Worm (Caenorhabditis elegans) whole organism, midembryonic: Measurements from ENCODE around the gene F36H9.10.

Experiments used
- T22C8.4 ChIP-seq: fragments of 200-800 bp; sonication (Bioruptor generic); IDR thresholded peaks from 2 replicates; pipeline ENCODE4 v1.3.6; 2022; ENCODE audit warnings: missing genetic modification characterization, missing compliant biosample characterization
- cog-1 ChIP-seq: sonication (generic microtip); optimal IDR thresholded peaks from 2 replicates; lab custom pipeline; 2016; ENCODE audit warnings: missing genetic modification characterization, missing compliant biosample characterization
- flt-1 ChIP-seq: fragments of 200-800 bp; sonication (Bioruptor generic); IDR thresholded peaks from 2 replicates; pipeline ENCODE4 v1.3.6; 2022; ENCODE audit warnings: missing genetic modification characterization, missing compliant biosample characterization
- klf-2 ChIP-seq: fragments of 200-800 bp; sonication (Bioruptor generic); conservative IDR thresholded peaks from 2 replicates; pipeline ENCODE4 v1.3.6; 2022; ENCODE audit warnings: missing genetic modification reagents, missing genetic modification characterization, missing compliant biosample characterization
- med-1 ChIP-seq: sonication (generic microtip); optimal IDR thresholded peaks from 2 replicates; lab custom pipeline; 2017; ENCODE audit warnings: missing genetic modification characterization, mild to moderate bottlenecking, missing compliant biosample characterization, antibody characterized with exemption, missing genetic modification reagents; ENCODE audit not compliant: insufficient read depth
- ref-1 ChIP-seq: fragments of 200-800 bp; sonication (Bioruptor generic); conservative IDR thresholded peaks from 2 replicates; pipeline ENCODE4 v1.3.6; 2022; ENCODE audit warnings: missing genetic modification reagents, missing genetic modification characterization, missing compliant biosample characterization
- tab-1 ChIP-seq: fragments of 200-800 bp; sonication (Bioruptor generic); IDR thresholded peaks from 2 replicates; pipeline ENCODE4 v1.3.6; 2022; ENCODE audit warnings: missing genetic modification characterization, missing compliant biosample characterization
- ztf-23 ChIP-seq: fragments of 200-800 bp; sonication (Bioruptor generic); IDR thresholded peaks from 2 replicates; pipeline ENCODE4 v1.3.6; 2022; ENCODE audit warnings: missing genetic modification reagents, missing genetic modification characterization, missing compliant biosample characterization
- ztf-29 ChIP-seq: fragments of 200-800 bp; sonication (Bioruptor generic); IDR thresholded peaks from 2 replicates; pipeline ENCODE4 v1.3.6; 2022; ENCODE audit warnings: missing genetic modification reagents, missing genetic modification characterization, missing compliant biosample characterization

F36H9.10 gene

ce11 chrV:1797900-1798299 lies at the start of gene F36H9.10:
Gene F36H9.10 (plus strand): TSS chrV:1798200.
- TF ChIP-seq tab-1, result no peak
- TF ChIP-seq ztf-29 (GFP tag; lab: Robert Waterston, UW), result no peak
- TF ChIP-seq klf-2 (GFP tag; lab: Robert Waterston, UW), result no peak
- no peak for TF ChIP-seq ztf-23 (GFP tag; lab: Robert Waterston, UW)
- TF ChIP-seq flt-1 (GFP tag; lab: Robert Waterston, UW), result no peak
- no peak for TF ChIP-seq cog-1 (tag; lab: Kevin White, UChicago)
- no peak for TF ChIP-seq med-1
- TF ChIP-seq T22C8.4 (GFP tag; lab: Robert Waterston, UW), result no peak
- TF ChIP-seq ref-1 (GFP tag; lab: Robert Waterston, UW), result no peak

ce11 chrV:1749053-1749452 lies 48.9 kb upstream of the F36H9.10 start, which contains the start of gene ZK697.8:
Gene ZK697.8 (minus strand): TSS chrV:1749153.
- TF ChIP-seq ref-1 (GFP tag; lab: Robert Waterston, UW), result no peak
- no peak for TF ChIP-seq ztf-23 (GFP tag; lab: Robert Waterston, UW)
- no peak for TF ChIP-seq ztf-29 (GFP tag; lab: Robert Waterston, UW)
- TF ChIP-seq T22C8.4 (GFP tag; lab: Robert Waterston, UW), result no peak

- TF ChIP-seq med-1 (no peak), cog-1 (tag; lab: Kevin White, UChicago) (no peak), tab-1 (no peak), T22C8.4 (GFP tag; lab: Robert Waterston, UW) (no peak), ztf-29 (GFP tag; lab: Robert Waterston, UW) (no peak), ztf-23 (GFP tag; lab: Robert Waterston, UW) (no peak), ref-1 (GFP tag; lab: Robert Waterston, UW) (no peak), klf-2 (GFP tag; lab: Robert Waterston, UW) (no peak), flt-1 (GFP tag; lab: Robert Waterston, UW) (no peak)
Observed at ce11 chrV:1751449-1751848, 46.6 kb upstream of the F36H9.10 start, which contains the start of gene srh-199. Gene srh-199 (minus strand): TSS chrV:1751549.

- TF ChIP-seq ztf-23 (GFP tag; lab: Robert Waterston, UW) (no peak), ztf-29 (GFP tag; lab: Robert Waterston, UW) (no peak), ref-1 (GFP tag; lab: Robert Waterston, UW) (no peak), cog-1 (tag; lab: Kevin White, UChicago) (no peak), klf-2 (GFP tag; lab: Robert Waterston, UW) (no peak), med-1 (no peak), flt-1 (GFP tag; lab: Robert Waterston, UW) (no peak), tab-1 (no peak), T22C8.4 (GFP tag; lab: Robert Waterston, UW) (no peak)
Observed at ce11 chrV:1752496-1752895, 45.5 kb upstream of the F36H9.10 start, which contains the start of gene ZK697.1. Gene ZK697.1 (plus strand): TSS chrV:1752796.

ce11 chrV:1755589-1755988 lies 42.4 kb upstream of the F36H9.10 start, which contains the start of gene ZK697.14:
Gene ZK697.14 (minus strand): TSS chrV:1755689.
- TF ChIP-seq ref-1 (GFP tag; lab: Robert Waterston, UW) (no peak), klf-2 (GFP tag; lab: Robert Waterston, UW) (no peak), med-1 (no peak), tab-1 (no peak), T22C8.4 (GFP tag; lab: Robert Waterston, UW) (no peak), flt-1 (GFP tag; lab: Robert Waterston, UW) (no peak), ztf-29 (GFP tag; lab: Robert Waterston, UW) (no peak), ztf-23 (GFP tag; lab: Robert Waterston, UW) (no peak)

- TF ChIP-seq cog-1 (tag; lab: Kevin White, UChicago), result no peak
- TF ChIP-seq ref-1 (GFP tag; lab: Robert Waterston, UW), result no peak
- no peak for TF ChIP-seq ztf-29 (GFP tag; lab: Robert Waterston, UW)
- TF ChIP-seq tab-1, result no peak
- no peak for TF ChIP-seq klf-2 (GFP tag; lab: Robert Waterston, UW)
Observed at ce11 chrV:1756099-1756498, 41.9 kb upstream of the F36H9.10 start.

DNA sequence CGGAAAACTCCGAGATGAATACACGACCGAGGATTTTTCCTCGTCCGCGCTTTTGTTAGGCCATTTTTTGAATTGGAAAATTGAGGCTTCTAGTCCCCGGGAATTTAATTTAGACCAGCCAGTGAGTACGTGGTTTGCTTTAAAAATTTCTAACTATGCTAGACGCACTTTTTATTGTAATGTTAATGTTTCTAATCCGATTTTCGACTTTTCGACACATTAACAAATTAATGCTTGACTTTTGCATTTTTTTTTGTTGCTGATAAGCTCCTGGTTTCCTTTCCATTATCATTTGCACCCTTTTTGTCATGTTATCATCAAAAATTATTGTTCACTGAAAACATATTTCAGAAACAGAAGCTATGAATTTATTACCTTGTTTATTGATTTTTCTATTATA lies 41.1 kb upstream of the F36H9.10 start, which contains the start of gene clec-204:
Gene clec-204 (plus strand): TSS at position 301 of the 400 bp plus-strand sequence.
- TF ChIP-seq flt-1 (GFP tag; lab: Robert Waterston, UW) (no peak), ztf-29 (GFP tag; lab: Robert Waterston, UW) (no peak), klf-2 (GFP tag; lab: Robert Waterston, UW) (no peak), tab-1 (no peak), ztf-23 (GFP tag; lab: Robert Waterston, UW) (no peak), med-1 (no peak), T22C8.4 (GFP tag; lab: Robert Waterston, UW) (no peak), cog-1 (tag; lab: Kevin White, UChicago) (no peak), ref-1 (GFP tag; lab: Robert Waterston, UW) (no peak)

- TF ChIP-seq flt-1 (GFP tag; lab: Robert Waterston, UW), result no peak
- no peak for TF ChIP-seq klf-2 (GFP tag; lab: Robert Waterston, UW)
- TF ChIP-seq tab-1, result no peak
- TF ChIP-seq ztf-29 (GFP tag; lab: Robert Waterston, UW), result no peak
- TF ChIP-seq med-1, result no peak
- no peak for TF ChIP-seq ztf-23 (GFP tag; lab: Robert Waterston, UW)
- no peak for TF ChIP-seq cog-1 (tag; lab: Kevin White, UChicago)
- no peak for TF ChIP-seq T22C8.4 (GFP tag; lab: Robert Waterston, UW)
- no peak for TF ChIP-seq ref-1 (GFP tag; lab: Robert Waterston, UW)
Observed at ce11 chrV:1760682-1761081, 37.3 kb upstream of the F36H9.10 start, which contains the start of gene clec-205. Gene clec-205 (plus strand): TSS chrV:1760893.

DNA sequence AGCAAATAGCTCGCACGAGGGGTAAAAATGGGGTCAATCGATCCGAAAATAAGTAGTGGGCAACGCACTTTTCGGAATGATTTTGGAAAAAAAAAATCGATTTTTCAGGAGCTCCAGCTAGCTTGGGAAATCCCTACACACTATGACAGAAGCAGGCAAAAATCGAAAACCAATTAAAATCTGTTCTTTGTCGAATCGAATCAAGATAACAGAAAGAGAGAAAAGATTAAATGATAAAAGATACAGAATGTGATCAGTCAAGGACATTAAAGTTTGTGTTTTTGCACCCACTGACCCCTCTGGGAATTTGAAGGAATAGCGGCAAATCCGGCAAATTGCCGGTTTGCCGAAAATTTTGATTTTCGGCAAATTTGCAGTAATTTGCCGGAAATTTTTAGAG lies 30.6 kb upstream of the F36H9.10 start:
- TF ChIP-seq T22C8.4 (GFP tag; lab: Robert Waterston, UW) (no peak), ref-1 (GFP tag; lab: Robert Waterston, UW) (no peak), flt-1 (GFP tag; lab: Robert Waterston, UW) (no peak), klf-2 (GFP tag; lab: Robert Waterston, UW) (no peak), ztf-23 (GFP tag; lab: Robert Waterston, UW) (no peak), ztf-29 (GFP tag; lab: Robert Waterston, UW) (no peak), tab-1 (no peak), med-1 (no peak), cog-1 (tag; lab: Kevin White, UChicago) (no peak)
